Worm (Caenorhabditis elegans) whole organism, L2 larva: Measurements from ENCODE around the gene phy-2.

Experiments used
- R02D3.7 ChIP-seq: fragments of 150-350 bp; optimal IDR thresholded peaks from 2 replicates; lab custom pipeline; 2014; ENCODE audit warnings: missing biosample characterization, missing genetic modification characterization
- unc-62 ChIP-seq: fragments of 150-350 bp; optimal IDR thresholded peaks from 2 replicates; lab custom pipeline; 2014; ENCODE audit warnings: missing biosample characterization, missing genetic modification reagents, missing genetic modification characterization

DNA sequence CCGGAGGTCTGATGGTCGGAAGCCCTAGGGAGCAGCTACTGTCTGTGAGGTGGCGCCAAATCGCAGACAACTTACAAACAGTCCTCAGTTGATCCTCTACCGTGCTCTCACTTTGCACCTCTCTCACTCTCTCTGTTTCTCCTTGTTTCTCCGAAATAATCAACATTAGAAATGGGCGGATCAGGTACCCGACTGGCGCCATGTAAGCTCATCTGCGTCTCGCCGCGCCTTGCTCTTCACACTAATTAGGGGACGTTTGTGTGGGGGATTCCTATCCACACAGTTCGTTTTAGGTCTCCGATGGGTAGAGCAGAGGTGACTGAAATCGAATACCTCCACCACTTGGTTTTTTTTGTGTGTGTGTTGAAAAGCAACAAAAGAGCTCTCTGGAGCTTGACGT lies 13.8 kb downstream of the phy-2 start:
- TF ChIP-seq R02D3.7 (no peak), unc-62 (GFP tag; lab: Kevin White, UChicago) (no peak)
